Worm (Caenorhabditis elegans): Measurements from ENCODE around the gene comt-3.

The comt-3 gene

DNA sequence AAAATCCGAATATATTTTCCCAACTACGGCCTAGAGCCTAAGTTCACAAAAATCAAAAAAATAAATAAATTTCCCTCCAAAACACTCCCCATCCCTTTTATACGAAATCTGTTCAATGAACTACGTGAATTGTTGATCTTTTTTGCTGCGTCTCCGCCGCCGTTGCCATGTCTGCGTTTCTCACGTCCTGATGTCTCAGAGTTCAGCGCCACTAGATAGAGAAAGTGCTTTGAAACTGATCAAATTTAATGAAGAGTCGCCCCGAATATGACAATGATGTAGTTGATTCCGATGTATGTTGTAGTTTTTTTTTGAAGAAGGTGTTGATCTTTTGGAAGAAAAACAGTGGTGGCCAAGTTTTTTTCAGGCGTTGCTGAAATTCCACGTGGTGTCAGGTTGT, 3.1 kb upstream of the comt-3 start:
- TF ChIP-seq ztf-16 (tag; optimal IDR thresholded peaks at IDR 0.05) (no peak), pqm-1 (tag; optimal IDR thresholded peaks at IDR 0.05) (no peak), sdc-2 (tag; optimal IDR thresholded peaks at IDR 0.05) (no peak), npax-4 (tag; optimal IDR thresholded peaks at IDR 0.05) (no peak)

DNA sequence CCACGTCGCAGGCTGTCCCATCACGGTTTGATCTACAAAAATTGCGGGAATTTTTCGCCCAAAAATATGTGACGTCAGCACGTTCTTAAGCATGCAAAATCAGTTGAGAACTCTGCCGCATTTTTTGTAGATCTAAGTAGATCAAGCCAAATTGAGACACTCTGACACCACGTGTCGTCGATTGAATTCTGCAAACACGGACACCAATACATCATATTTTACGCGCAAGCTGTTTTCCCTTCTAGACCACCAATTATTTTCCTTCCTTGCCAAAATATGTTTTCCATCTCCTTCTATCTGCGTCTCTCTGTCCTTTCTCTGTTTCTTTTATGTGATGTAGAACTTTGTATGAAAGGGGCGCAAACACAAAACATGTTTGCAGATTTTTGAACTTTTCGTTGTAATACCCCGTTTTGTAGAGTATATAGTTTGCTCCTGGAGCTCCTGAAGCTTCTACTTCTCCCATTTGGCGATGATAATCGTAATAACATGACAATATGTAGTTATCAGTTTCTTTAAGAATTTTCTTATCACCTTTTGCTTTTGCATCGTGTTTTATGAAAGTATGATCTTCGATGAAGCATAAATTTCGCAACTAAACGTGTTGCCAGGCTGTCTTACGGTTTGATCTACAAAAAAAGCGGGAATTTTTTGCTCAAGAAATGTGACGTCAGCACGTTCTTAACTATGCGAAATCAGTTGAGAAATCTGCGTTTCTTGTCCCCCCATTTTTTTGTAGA, 1.4 kb upstream of the comt-3 start:
- TF ChIP-seq ceh-34 (tag; optimal IDR thresholded peaks at IDR 0.05) (no peak), pqm-1 (tag; optimal IDR thresholded peaks at IDR 0.05) (no peak), T23F11.4 (GFP tag; optimal IDR thresholded peaks at IDR 0.05) (no peak), pag-3 (tag; optimal IDR thresholded peaks at IDR 0.05; ENCODE audit: borderline replicate concordance) (no peak), ceh-22 (tag; optimal IDR thresholded peaks at IDR 0.05) (no peak), nhr-232 (tag; optimal IDR thresholded peaks at IDR 0.05) (no peak), K02D7.2 (tag; optimal IDR thresholded peaks at IDR 0.05) (no peak), sox-4 (tag; optimal IDR thresholded peaks at IDR 0.05) (no peak), ref-2 (tag; optimal IDR thresholded peaks at IDR 0.05) (no peak), ceh-45 (GFP tag; IDR thresholded peaks at IDR 0.05) (no peak), ets-4 (tag; optimal IDR thresholded peaks at IDR 0.05) (no peak), madf-2 (tag; optimal IDR thresholded peaks at IDR 0.05) (no peak), ceh-14 (tag; optimal IDR thresholded peaks at IDR 0.05) (no peak)

DNA sequence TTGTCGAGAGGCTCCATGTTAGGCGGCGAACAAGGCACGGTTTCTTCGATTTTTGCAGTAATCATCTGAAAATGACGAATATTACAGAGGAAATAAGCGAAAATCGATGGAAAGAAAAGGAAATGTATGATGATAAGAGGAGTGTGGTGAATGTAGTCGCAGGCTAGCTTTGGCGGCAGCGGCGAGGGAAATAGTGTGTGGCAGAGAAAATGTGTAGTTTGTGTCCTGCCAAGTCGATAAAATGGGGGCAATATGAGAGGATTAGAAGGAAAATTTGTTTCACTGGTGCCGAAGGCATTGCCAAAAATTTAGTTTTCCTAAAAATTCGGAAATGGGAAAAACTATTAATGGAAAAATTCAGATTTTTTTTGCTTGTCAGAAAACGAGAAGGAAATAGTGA, 9.4 kb downstream of the comt-3 start, which contains the start of gene nhr-86:
Gene nhr-86 (minus strand): TSS at position 71 of the 400 bp plus-strand sequence.
- TF ChIP-seq unc-3 (GFP tag; conservative IDR thresholded peaks at IDR 0.05), result no peak
- TF ChIP-seq unc-3 (tag; optimal IDR thresholded peaks at IDR 0.05), result no peak
- TF ChIP-seq elt-2 (tag; optimal IDR thresholded peaks at IDR 0.05), result peak; percentile 2

DNA sequence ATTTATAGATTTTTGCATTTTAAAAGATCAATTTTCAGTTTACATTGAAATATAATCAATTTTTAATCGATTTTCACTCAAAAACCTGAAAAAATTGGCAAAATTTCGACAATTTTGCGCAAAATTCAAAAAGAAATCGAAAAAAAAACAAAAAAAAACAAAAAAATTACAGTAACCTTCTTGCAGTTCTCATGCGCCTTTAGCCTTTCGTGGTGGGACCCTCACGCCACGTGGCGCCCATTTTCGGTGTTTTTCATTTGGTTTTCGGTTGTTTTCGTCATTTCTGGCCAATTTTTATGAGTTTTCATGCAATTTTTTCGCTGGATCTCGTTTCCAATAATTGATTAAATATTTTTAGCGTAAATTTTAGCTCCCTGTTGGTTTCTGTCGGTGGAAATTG, 10.1 kb downstream of the comt-3 start:
- no peak for TF ChIP-seq K09A11.1 (tag; optimal IDR thresholded peaks at IDR 0.05; ENCODE audit: insufficient read depth)
- TF ChIP-seq sdc-2 (tag; optimal IDR thresholded peaks at IDR 0.05), result no peak
- TF ChIP-seq ceh-34 (tag; optimal IDR thresholded peaks at IDR 0.05), result no peak

DNA sequence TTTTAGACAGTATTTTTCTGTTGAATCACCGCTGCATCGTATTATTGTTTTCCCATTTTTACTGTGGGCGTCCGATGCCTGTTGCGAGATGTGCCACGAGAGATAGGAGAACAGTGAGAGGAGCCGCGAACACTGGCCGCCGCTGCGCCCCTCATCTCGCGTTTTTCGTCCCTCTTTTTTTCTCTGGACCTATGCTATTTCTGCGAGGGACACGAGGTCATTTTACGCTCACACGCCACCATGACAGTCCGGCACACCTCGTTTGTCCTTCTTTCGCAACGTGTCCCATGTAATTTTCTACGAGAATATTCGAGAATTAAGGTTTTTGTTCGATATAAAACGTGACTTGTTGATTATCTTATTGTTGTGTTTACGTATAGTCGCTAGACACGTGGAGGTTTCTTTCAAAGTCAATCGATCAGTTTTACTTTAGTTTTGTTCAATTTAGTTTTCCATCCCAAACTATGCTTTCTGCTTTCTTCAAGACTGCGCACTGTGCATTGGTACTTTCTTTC, 10.7 kb downstream of the comt-3 start, which contains the start of gene lbp-9:
Gene lbp-9 (plus strand): TSS at position 465 of the 515 bp plus-strand sequence.
- no peak for TF ChIP-seq pros-1 (tag; optimal IDR thresholded peaks at IDR 0.05)
- no peak for TF ChIP-seq unc-55 (GFP tag; optimal IDR thresholded peaks at IDR 0.05)
- no peak for TF ChIP-seq pqm-1 (tag; optimal IDR thresholded peaks at IDR 0.05)
- no peak for TF ChIP-seq ceh-2 (tag; optimal IDR thresholded peaks at IDR 0.05)
- TF ChIP-seq fkh-6 (tag; optimal IDR thresholded peaks at IDR 0.05), result no peak
- TF ChIP-seq ama-1 (optimal IDR thresholded peaks at IDR 0.05), result no peak
- TF ChIP-seq ceh-22 (tag; optimal IDR thresholded peaks at IDR 0.05), result no peak
- TF ChIP-seq npax-4 (tag; optimal IDR thresholded peaks at IDR 0.05), result no peak
- no peak for TF ChIP-seq ets-4 (tag; optimal IDR thresholded peaks at IDR 0.05)
- no peak for TF ChIP-seq tbx-2 (tag; optimal IDR thresholded peaks at IDR 0.05)
- no peak for TF ChIP-seq zip-5 (tag; optimal IDR thresholded peaks at IDR 0.05)
- no peak for TF ChIP-seq syd-9 (tag; optimal IDR thresholded peaks at IDR 0.05)

DNA sequence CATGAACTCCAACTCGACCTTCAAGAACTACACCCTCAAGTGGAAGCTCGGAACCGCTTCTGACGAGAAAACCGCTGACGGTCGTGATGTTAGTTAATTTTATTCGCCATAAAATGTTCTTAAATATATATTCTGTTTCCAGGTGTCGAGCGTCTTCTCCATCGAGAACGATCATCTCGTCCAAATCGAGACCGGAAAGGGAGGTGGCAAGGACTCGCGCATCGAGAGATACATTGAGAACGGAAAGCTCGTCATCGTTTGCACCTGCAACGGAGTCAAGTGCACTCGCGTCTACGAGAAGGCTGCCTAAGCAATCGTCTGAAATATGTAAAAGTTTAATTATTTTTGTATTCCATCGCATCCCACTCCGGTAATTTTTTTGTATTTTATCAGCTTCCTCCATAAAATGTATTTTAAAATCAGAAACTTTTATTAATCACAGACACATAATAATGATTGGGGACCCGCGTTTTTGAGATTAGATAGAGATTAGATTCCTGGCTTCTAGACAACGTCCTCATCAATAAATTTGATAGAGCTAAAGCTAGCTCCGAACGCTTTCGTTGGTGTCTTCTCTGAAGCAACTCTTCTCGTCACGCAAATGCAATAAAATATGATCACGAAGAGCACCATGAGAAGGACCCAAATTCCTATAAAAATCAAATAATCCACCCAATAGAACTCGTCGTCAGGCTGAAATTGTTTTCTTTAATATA, 11.5 kb downstream of the comt-3 start:
- TF ChIP-seq F13H6.1 (tag; optimal IDR thresholded peaks at IDR 0.05) (no peak), syd-9 (tag; optimal IDR thresholded peaks at IDR 0.05) (no peak), lim-6 (tag; optimal IDR thresholded peaks at IDR 0.05) (no peak), ceh-30 (tag; optimal IDR thresholded peaks at IDR 0.05) (no peak), hlh-15 (tag; optimal IDR thresholded peaks at IDR 0.05) (no peak), ceh-14 (tag; optimal IDR thresholded peaks at IDR 0.05) (no peak), ama-1 (optimal IDR thresholded peaks at IDR 0.05) (no peak), elt-2 (tag; optimal IDR thresholded peaks at IDR 0.05) (no peak), ceh-31 (tag; optimal IDR thresholded peaks at IDR 0.05) (no peak), ahr-1 (tag; optimal IDR thresholded peaks at IDR 0.05) (no peak), fax-1 (tag; optimal IDR thresholded peaks at IDR 0.05) (no peak), pha-4 (tag; optimal IDR thresholded peaks at IDR 0.05) (no peak), ceh-18 (tag; optimal IDR thresholded peaks at IDR 0.05) (no peak), tbx-2 (tag; optimal IDR thresholded peaks at IDR 0.05) (no peak)

Data from whole organism, late embryonic.